Worm (Caenorhabditis elegans): ENCODE results near the gene T14B4.9.
"Not testable (repeated sequence)": the region's sequence is repeated elsewhere in the genome, so short reads cannot be mapped to it uniquely, and the experiment has no call there.

The T14B4.9 gene

ce11 chrII:6775076-6775475 lies 41.5 kb upstream of the T14B4.9 start, which contains the start of gene agr-1:
Gene agr-1, minus strand, starts transcription at chrII:6775176.
- TF ChIP-seq unc-62 (GFP tag; optimal IDR thresholded peaks at IDR 0.05); mab-5 (tag; optimal IDR thresholded peaks at IDR 0.05); ama-1 (optimal IDR thresholded peaks at IDR 0.05): not testable (repeated sequence)

- TF ChIP-seq sem-4 (tag; optimal IDR thresholded peaks at IDR 0.05) (no peak), nhr-237 (tag; optimal IDR thresholded peaks at IDR 0.05) (no peak), nhr-11 (tag; optimal IDR thresholded peaks at IDR 0.05) (no peak), ztf-4 (tag; optimal IDR thresholded peaks at IDR 0.05) (no peak), lsy-2 (tag; optimal IDR thresholded peaks at IDR 0.05) (no peak), skn-1 (tag; optimal IDR thresholded peaks at IDR 0.05) (no peak)
Measured at ce11 chrII:6772482-6772881, 38.9 kb upstream of the T14B4.9 start.

- no peak for TF ChIP-seq ztf-11 (tag; optimal IDR thresholded peaks at IDR 0.05)
- TF ChIP-seq gmeb-1 (tag; optimal IDR thresholded peaks at IDR 0.05), result no peak
- no peak for TF ChIP-seq unc-55 (GFP tag; optimal IDR thresholded peaks at IDR 0.05)
- no peak for TF ChIP-seq alr-1 (tag; optimal IDR thresholded peaks at IDR 0.05)
- TF ChIP-seq nhr-23 (tag; optimal IDR thresholded peaks at IDR 0.05), result no peak
- TF ChIP-seq nhr-129 (tag; optimal IDR thresholded peaks at IDR 0.05), result no peak
- TF ChIP-seq R02D3.7 (tag; optimal IDR thresholded peaks at IDR 0.05), result no peak
- no peak for TF ChIP-seq unc-62 (GFP tag; optimal IDR thresholded peaks at IDR 0.05)
- TF ChIP-seq F13H6.1 (tag; optimal IDR thresholded peaks at IDR 0.05), result no peak
- TF ChIP-seq nhr-237 (tag; optimal IDR thresholded peaks at IDR 0.05), result no peak
- TF ChIP-seq skn-1 (tag; optimal IDR thresholded peaks at IDR 0.05), result no peak
- no peak for TF ChIP-seq mbf-1 (tag; optimal IDR thresholded peaks at IDR 0.05)
- TF ChIP-seq lin-39 (tag; optimal IDR thresholded peaks at IDR 0.05), result no peak
- no peak for TF ChIP-seq lin-13 (GFP tag; optimal IDR thresholded peaks at IDR 0.05)
- TF ChIP-seq zag-1 (tag; optimal IDR thresholded peaks at IDR 0.05), result no peak
- no peak for TF ChIP-seq nhr-25 (tag; optimal IDR thresholded peaks at IDR 0.05)
Measured at ce11 chrII:6770030-6770429, 36.4 kb upstream of the T14B4.9 start.

ce11 chrII:6768014-6768413 lies 34.4 kb upstream of the T14B4.9 start, which contains the start of gene F41G3.18:
Gene F41G3.18, plus strand, starts transcription at chrII:6768314.
- TF ChIP-seq fos-1 (tag; optimal IDR thresholded peaks at IDR 0.05), result peak; percentile 35
- no peak for TF ChIP-seq nhr-237 (tag; optimal IDR thresholded peaks at IDR 0.05)

ce11 chrII:6764734-6765133 lies 31.1 kb upstream of the T14B4.9 start, which contains the start of gene nlp-50:
Gene nlp-50, plus strand, starts transcription at chrII:6765034.
- TF ChIP-seq Y55F3AM.14 (GFP tag; optimal IDR thresholded peaks at IDR 0.05), result no peak
- TF ChIP-seq fos-1 (tag; optimal IDR thresholded peaks at IDR 0.05), result no peak
- TF ChIP-seq gmeb-1 (tag; optimal IDR thresholded peaks at IDR 0.05), result no peak
- TF ChIP-seq lin-13 (GFP tag; optimal IDR thresholded peaks at IDR 0.05), result no peak
- no peak for TF ChIP-seq C34F6.9 (tag; optimal IDR thresholded peaks at IDR 0.05)

ce11 chrII:6756232-6756631 lies 22.6 kb upstream of the T14B4.9 start, which contains the start of gene F41G3.3:
Gene F41G3.3, plus strand, starts transcription at chrII:6756532.
- TF ChIP-seq nhr-129 (tag; optimal IDR thresholded peaks at IDR 0.05) (no peak), unc-62 (GFP tag; optimal IDR thresholded peaks at IDR 0.05) (no peak), lsy-2 (tag; optimal IDR thresholded peaks at IDR 0.05) (no peak), R02D3.7 (tag; optimal IDR thresholded peaks at IDR 0.05) (no peak), elt-3 (tag; optimal IDR thresholded peaks at IDR 0.05) (no peak), nhr-23 (tag; optimal IDR thresholded peaks at IDR 0.05) (no peak), zag-1 (tag; optimal IDR thresholded peaks at IDR 0.05) (no peak)

- no peak for TF ChIP-seq crh-2 (tag; optimal IDR thresholded peaks at IDR 0.05)
- TF ChIP-seq sem-4 (tag; optimal IDR thresholded peaks at IDR 0.05), result no peak
- TF ChIP-seq lin-13 (GFP tag; optimal IDR thresholded peaks at IDR 0.05), result no peak
- TF ChIP-seq mdl-1 (tag; optimal IDR thresholded peaks at IDR 0.05), result no peak
- no peak for TF ChIP-seq ztf-1 (GFP tag; conservative IDR thresholded peaks at IDR 0.05)
- no peak for TF ChIP-seq ztf-4 (tag; optimal IDR thresholded peaks at IDR 0.05)
- no peak for TF ChIP-seq aly-2 (tag; optimal IDR thresholded peaks at IDR 0.05)
- TF ChIP-seq zag-1 (tag; optimal IDR thresholded peaks at IDR 0.05), result no peak
- TF ChIP-seq nhr-11 (tag; optimal IDR thresholded peaks at IDR 0.05), result no peak
- TF ChIP-seq R02D3.7 (tag; optimal IDR thresholded peaks at IDR 0.05), result no peak
Measured at ce11 chrII:6754671-6755224, 21.1 kb upstream of the T14B4.9 start, which contains the start of the genes srx-95 and fis-1. Gene srx-95, minus strand, starts transcription at chrII:6754771. Gene fis-1, plus strand, starts transcription at chrII:6755174.

Measured in whole organism, L2 larva.